Worm (Caenorhabditis elegans): ENCODE data around the gene lgc-37.

lgc-37 gene

ce11 chrIII:12819909-12820308 is 35.0 kb downstream of the lgc-37 start, which contains the start of the genes Y37D8A.2 and Y37D8A.25:
Gene Y37D8A.2, plus strand, starts transcription at chrIII:12820193.
Gene Y37D8A.25, minus strand, starts transcription at chrIII:12820253.
- no peak for TF ChIP-seq elt-3 (tag; optimal IDR thresholded peaks at IDR 0.05)
- no peak for TF ChIP-seq hmg-11 (tag; optimal IDR thresholded peaks at IDR 0.05)
- TF ChIP-seq nfya-1 (tag; optimal IDR thresholded peaks at IDR 0.05; ENCODE audit: insufficient read depth) = peak; percentile 8
- TF ChIP-seq nhr-76 (tag; optimal IDR thresholded peaks at IDR 0.05) = no peak
- no peak for TF ChIP-seq unc-62 (GFP tag; optimal IDR thresholded peaks at IDR 0.05)
- no peak for TF ChIP-seq nhr-23 (tag; optimal IDR thresholded peaks at IDR 0.05)
- no peak for TF ChIP-seq ztf-11 (tag; optimal IDR thresholded peaks at IDR 0.05)
- no peak for TF ChIP-seq nhr-43 (tag; optimal IDR thresholded peaks at IDR 0.05; ENCODE audit: poor library complexity, severe bottlenecking)
- TF ChIP-seq zag-1 (tag; optimal IDR thresholded peaks at IDR 0.05) = no peak

DNA sequence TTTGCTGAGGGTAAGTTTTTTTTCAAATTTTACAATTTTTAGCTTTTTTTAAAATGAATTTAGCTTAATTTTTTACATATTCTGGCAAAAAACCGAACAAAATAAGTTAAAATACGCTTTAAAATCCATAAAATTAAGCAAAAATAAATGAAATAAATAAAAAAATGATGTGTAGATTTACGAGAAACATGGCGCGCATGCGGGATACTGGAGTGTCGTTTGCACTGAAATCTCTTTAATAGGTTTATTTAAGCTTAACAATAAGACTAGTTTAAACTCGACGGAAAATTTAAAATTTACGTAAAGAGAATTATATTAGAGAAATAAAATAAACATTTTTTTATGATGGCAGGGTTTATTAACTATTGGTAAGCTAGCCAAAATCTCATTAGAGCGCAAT is 36.4 kb downstream of the lgc-37 start:
- peak; percentile 46 for TF ChIP-seq R02D3.7 (tag; optimal IDR thresholded peaks at IDR 0.05)
- peak; percentile 39 for TF ChIP-seq lin-15B (tag; optimal IDR thresholded peaks at IDR 0.05)
- peak; percentile 31 for TF ChIP-seq pha-4 (tag; optimal IDR thresholded peaks at IDR 0.05)
- TF ChIP-seq fos-1 (tag; optimal IDR thresholded peaks at IDR 0.05) = no peak
- no peak for TF ChIP-seq lin-39 (tag; optimal IDR thresholded peaks at IDR 0.05)
- no peak for TF ChIP-seq nhr-28 (tag; optimal IDR thresholded peaks at IDR 0.05)
- no peak for TF ChIP-seq fkh-10 (GFP tag; optimal IDR thresholded peaks at IDR 0.05)
- peak; percentile 33 for TF ChIP-seq nfya-1 (tag; optimal IDR thresholded peaks at IDR 0.05; ENCODE audit: insufficient read depth)

ce11 chrIII:12822608-12823261 is 37.8 kb downstream of the lgc-37 start:
- TF ChIP-seq nhr-25 (tag; optimal IDR thresholded peaks at IDR 0.05) (no peak), jun-1 (tag; optimal IDR thresholded peaks at IDR 0.05) (no peak), nfya-1 (tag; optimal IDR thresholded peaks at IDR 0.05; ENCODE audit: insufficient read depth) (peak; percentile 71), hmg-11 (tag; optimal IDR thresholded peaks at IDR 0.05) (no peak)

ce11 chrIII:12829068-12829467 is 44.1 kb downstream of the lgc-37 start, which contains the start of gene Y37D8A.3:
Gene Y37D8A.3, plus strand, starts transcription at chrIII:12829368.
- TF ChIP-seq mdl-1 (tag; optimal IDR thresholded peaks at IDR 0.05) (no peak), ama-1 (optimal IDR thresholded peaks at IDR 0.05) (no peak), ztf-4 (tag; optimal IDR thresholded peaks at IDR 0.05) (no peak), R02D3.7 (tag; optimal IDR thresholded peaks at IDR 0.05) (no peak), nfya-1 (tag; optimal IDR thresholded peaks at IDR 0.05; ENCODE audit: insufficient read depth) (no peak), tbx-2 (tag; optimal IDR thresholded peaks at IDR 0.05) (no peak), eor-1 (tag; optimal IDR thresholded peaks at IDR 0.05) (no peak)

DNA sequence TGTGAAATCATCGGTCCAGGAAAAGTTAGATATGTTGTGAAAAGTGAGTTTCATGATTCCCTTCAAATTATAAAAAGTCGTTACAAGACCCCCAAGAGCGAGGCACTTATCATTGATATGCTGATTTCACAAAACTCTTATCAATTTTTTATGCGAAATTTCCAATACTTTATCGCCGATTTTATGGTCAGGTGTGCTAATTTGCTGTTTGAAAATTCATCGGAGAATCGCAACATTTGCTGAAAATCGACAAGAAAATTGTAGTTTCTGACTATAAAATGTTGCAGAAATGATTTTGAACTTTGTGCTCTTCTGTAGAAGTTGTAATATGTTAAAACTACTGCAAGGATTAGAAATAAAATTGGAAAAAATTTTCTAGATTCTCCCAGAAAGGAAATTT is 46.7 kb downstream of the lgc-37 start:
- TF ChIP-seq nhr-25 (tag; optimal IDR thresholded peaks at IDR 0.05) (no peak), elt-2 (tag; optimal IDR thresholded peaks at IDR 0.05) (peak; percentile 64)

DNA sequence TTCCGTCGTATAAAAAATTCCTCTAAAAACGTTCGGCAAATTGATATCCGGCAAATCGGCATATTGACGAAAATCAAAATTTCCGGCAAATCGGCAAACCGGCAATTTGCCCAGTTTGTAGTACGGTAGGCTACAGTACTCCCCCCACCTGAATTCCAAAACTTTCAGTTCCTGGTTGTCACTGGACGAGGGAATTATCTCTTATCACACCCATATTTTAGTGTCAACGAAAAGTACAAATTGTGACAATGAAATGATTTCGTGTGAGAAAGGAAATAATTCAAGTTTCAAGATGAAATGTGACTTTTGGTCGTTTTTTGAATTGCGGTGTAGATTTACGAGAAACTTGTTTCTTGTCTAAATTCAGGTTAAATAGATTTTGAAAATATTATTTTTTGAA is 48.1 kb downstream of the lgc-37 start:
- no peak for TF ChIP-seq nhr-76 (tag; optimal IDR thresholded peaks at IDR 0.05)
- TF ChIP-seq ZK546.5 (tag; optimal IDR thresholded peaks at IDR 0.05) = no peak
- peak; percentile 53 for TF ChIP-seq elt-2 (tag; optimal IDR thresholded peaks at IDR 0.05)

DNA sequence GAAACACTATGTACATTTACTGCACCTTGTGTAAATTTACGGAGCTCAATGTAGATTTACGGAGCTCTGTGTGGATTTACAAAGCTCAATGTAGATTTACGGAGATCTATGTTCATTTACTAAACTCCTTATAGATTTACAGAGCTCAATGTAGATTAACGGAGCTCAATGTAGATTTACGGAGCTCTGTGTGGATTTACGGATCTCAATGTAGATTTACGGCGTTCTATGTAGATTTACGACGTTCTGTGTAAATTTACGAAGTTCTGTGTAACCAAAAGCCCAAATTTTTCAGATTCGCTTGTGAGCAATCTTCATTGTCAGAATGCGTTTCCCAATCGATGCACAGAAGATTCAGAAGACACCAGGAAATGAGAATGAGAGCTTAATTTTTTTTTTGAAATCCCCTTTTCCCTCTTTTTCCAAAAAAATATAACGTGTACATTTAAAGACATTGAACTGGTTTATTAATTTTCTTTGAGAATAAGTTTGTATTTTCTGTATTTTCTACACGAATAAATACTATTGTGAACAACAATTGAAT is 51.9 kb downstream of the lgc-37 start:
- TF ChIP-seq mml-1 (tag; optimal IDR thresholded peaks at IDR 0.05) (no peak), snpc-4 (tag; optimal IDR thresholded peaks at IDR 0.05) (no peak), ama-1 (optimal IDR thresholded peaks at IDR 0.05) (peak; percentile 63), nhr-11 (tag; optimal IDR thresholded peaks at IDR 0.05) (no peak), ceh-28 (tag; optimal IDR thresholded peaks at IDR 0.05) (no peak), pqm-1 (tag; optimal IDR thresholded peaks at IDR 0.05) (no peak), R02D3.7 (tag; optimal IDR thresholded peaks at IDR 0.05) (peak; percentile 55), lin-15B (tag; optimal IDR thresholded peaks at IDR 0.05) (no peak), fkh-10 (GFP tag; optimal IDR thresholded peaks at IDR 0.05) (no peak), nhr-43 (tag; optimal IDR thresholded peaks at IDR 0.05; ENCODE audit: poor library complexity, severe bottlenecking) (no peak), unc-62 (GFP tag; optimal IDR thresholded peaks at IDR 0.05) (no peak), elt-2 (tag; optimal IDR thresholded peaks at IDR 0.05) (no peak), unc-39 (tag; optimal IDR thresholded peaks at IDR 0.05) (no peak), daf-12 (tag; optimal IDR thresholded peaks at IDR 0.05) (no peak), nhr-28 (tag; optimal IDR thresholded peaks at IDR 0.05) (no peak), fos-1 (tag; optimal IDR thresholded peaks at IDR 0.05) (no peak), egl-5 (tag; optimal IDR thresholded peaks at IDR 0.05) (no peak)

Data from whole organism, L3 larva.